Worm (Caenorhabditis elegans) whole organism, late embryonic: ENCODE measurements around the gene Y49F6B.19.

ENCODE experiments used
- ama-1 ChIP-seq: fragments of 150-350 bp; optimal IDR thresholded peaks from 2 replicates; lab custom pipeline; 2014
- nhr-11 ChIP-seq: fragments of 150-350 bp; optimal IDR thresholded peaks from 2 replicates; lab custom pipeline; 2014; ENCODE audit warnings: missing biosample characterization, missing genetic modification characterization

DNA sequence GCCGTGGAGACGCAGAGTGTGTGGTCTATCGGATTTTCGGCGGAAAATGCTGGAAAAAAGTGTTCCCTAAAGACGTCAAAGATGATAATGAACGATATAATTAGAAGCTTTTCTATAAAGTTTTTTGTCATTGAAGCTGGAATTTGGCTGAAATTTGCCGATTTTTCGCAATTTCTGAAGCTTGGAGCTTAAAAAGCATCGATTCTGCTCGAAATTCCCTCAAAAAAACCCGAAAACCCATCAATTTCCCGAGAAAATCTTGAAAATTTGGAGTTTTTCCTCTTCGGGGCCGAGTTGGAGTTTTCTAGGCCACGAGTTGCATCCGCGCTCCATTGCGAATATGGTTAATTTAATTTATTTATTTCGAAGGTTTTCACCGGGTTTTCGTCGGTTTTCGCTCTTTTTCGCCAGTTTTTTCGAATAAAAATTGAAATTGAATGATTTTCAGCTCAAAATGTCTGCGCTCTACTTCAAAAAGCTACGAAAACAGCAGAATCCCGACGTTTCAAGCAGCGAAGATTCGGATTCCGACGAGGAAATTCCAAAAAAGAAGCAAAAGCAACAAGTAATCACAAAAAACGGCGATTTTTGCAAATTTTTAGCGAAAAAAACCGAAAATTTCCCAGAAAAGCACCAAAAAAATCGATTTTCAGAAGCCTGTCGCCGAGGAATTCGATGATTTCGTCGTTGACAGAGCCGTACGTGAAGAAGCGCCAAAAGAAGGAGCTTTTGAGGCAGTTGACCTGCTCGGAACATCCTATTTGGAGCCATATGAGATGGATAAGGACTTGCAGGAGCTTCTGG, 9.4 kb downstream of the Y49F6B.19 start, which contains the start of the genes col-71 and Y49F6B.2:
- TF ChIP-seq nhr-11 (tag; lab: Kevin White, UChicago) (no peak), ama-1 (lab: Kevin White, UChicago) (no peak)
